Fruit fly (Drosophila melanogaster): ENCODE measurements around the gene Acbp5.

Gene Acbp5

DNA sequence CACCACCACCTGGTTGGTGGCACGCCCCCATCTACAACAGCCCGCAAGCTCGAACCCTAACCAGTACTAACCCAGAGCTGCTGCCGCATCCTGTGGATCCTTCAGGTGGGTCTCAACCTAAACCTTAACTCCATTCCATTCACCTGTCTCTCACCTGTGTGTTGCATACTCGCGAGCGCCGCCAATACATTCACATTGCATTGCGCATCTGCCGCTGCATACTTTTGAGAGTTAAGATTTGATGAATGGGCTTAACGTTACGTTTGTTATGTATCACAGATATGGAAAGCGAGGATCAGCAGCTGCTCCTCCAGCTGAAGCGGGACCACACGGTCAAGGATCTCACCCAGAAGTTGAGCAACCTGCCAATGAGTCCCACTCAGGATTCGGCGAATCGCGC is 1.1 kb downstream of the Acbp5 start:
- TF ChIP-seq Ssrp (tag; optimal IDR thresholded peaks at IDR 0.05) (no peak), MBD-R2 (GFP tag; IDR thresholded peaks at IDR 0.05) (0 out of 2 replicates have a peak, but pooled peaks have one; percentile 11), CG33213 (GFP tag; optimal IDR thresholded peaks at IDR 0.05) (no peak), CG9437 (GFP tag; optimal IDR thresholded peaks at IDR 0.05) (peak; percentile 98), btn (GFP tag; optimal IDR thresholded peaks at IDR 0.05) (no peak), D (optimal IDR thresholded peaks at IDR 0.05) (no peak), D (GFP tag; optimal IDR thresholded peaks at IDR 0.05) (no peak), CG15514 (GFP tag; optimal IDR thresholded peaks at IDR 0.05) (peak; percentile 14), klu (GFP tag; IDR thresholded peaks at IDR 0.05) (no peak), CG7928 (GFP tag; optimal IDR thresholded peaks at IDR 0.05) (no peak), CG8359 (GFP tag; optimal IDR thresholded peaks at IDR 0.05; ENCODE audit: borderline replicate concordance) (peak; percentile 85)

DNA sequence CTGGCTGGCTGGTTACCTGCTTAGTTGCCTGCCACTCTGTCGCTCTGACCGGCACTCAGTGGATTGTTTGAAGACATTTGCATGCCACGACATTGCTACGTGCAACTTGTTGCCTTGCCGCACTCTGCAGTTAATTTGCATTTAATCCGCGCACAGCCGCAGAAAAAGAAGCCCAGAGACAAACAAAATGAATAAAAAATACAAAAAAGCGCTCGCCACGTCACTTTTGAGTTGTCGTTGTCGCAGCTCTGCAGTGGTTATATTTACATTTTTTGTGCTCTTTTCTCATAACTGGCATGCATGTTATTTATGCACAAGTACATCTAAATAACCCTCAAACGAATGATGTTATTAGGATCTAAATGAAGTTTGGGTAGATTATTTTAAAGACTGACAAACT is 5.0 kb downstream of the Acbp5 start:
- TF ChIP-seq bsh (GFP tag; optimal IDR thresholded peaks at IDR 0.05) (peak in 1 of 2 experiments; percentile 24), br (optimal IDR thresholded peaks at IDR 0.05) (no peak), nom (GFP tag; optimal IDR thresholded peaks at IDR 0.05) (peak; percentile 5), Drgx (GFP tag; IDR thresholded peaks at IDR 0.05) (0 out of 2 replicates have a peak, but pooled peaks have one; percentile 16)

DNA sequence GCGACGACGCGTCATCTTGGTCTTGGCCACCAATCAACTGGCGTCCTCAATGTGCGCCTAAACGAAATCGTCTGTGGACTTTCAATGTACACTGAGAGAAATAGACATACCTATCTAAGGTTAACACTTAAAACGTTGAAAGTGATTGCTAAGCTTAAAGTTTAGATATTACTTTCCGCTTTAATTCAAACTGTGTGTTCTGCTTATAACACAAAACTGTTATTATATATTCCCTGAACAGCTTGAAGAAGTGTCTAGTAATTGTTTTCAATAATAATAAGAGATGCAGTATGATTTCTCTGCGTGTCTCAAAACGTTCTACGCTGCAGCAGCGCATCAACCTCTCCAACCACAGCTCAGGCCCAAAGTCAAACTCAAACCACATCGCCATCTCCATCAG is 6.4 kb downstream of the Acbp5 start:
- TF ChIP-seq HLH3B (GFP tag; IDR thresholded peaks at IDR 0.05) (0 out of 2 replicates have a peak, but pooled peaks have one; percentile 4), sens (GFP tag) (peak; percentile 29), Pdp1 (GFP tag; optimal IDR thresholded peaks at IDR 0.05) (no peak), CG16815 (GFP tag; optimal IDR thresholded peaks at IDR 0.05) (no peak), CG5953 (GFP tag; IDR thresholded peaks at IDR 0.05) (no peak), Drgx (GFP tag; IDR thresholded peaks at IDR 0.05) (peak; percentile 41), bsh (GFP tag; optimal IDR thresholded peaks at IDR 0.05) (peak in 1 of 2 experiments; percentile 34), Blimp-1 (GFP tag; optimal IDR thresholded peaks at IDR 0.05) (peak; percentile 19)

DNA sequence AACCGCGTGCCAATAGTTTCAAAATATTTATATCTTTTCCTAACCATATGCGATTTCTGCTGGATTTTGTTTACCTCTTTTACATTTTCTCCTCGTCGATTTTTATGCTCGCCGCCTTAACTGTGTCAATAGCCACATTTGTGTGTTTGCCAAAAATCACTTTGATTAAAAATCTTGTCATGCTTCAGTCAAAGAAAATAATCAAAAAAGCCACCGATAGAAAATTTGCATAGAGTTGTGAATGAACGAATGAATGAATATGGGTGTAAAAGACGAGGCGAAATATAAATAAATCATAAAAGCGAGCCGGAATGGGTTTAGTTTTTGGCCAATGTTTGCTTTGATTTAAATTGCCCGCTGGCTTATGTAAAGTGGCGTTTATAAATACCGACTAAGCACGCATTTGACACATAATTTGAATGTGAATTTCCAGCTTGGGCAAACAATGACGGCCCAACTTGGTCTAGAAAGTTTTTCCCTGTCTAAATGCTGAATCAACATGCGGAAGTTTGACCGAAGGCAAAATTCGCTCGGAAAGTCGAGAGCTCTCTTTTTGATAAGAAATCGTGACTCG is 7.5 kb downstream of the Acbp5 start:
- TF ChIP-seq sens (GFP tag) (peak; percentile 38), prd (optimal IDR thresholded peaks at IDR 0.05) (no peak), prd (GFP tag; IDR thresholded peaks at IDR 0.05) (no peak), sim (GFP tag; IDR thresholded peaks at IDR 0.05) (no peak), oc (tag; optimal IDR thresholded peaks at IDR 0.05) (peak; percentile 32), kah (GFP tag; optimal IDR thresholded peaks at IDR 0.05) (no peak), chinmo (GFP tag; IDR thresholded peaks at IDR 0.05; ENCODE audit: partially characterized antibody) (0 out of 4 replicates have a peak, but pooled peaks have one; percentile 57), Med (GFP tag) (peak; percentile 72), vvl (GFP tag; IDR thresholded peaks at IDR 0.05) (peak; percentile 61; the same call in 1 of the 2 replicates), emc (GFP tag; optimal IDR thresholded peaks at IDR 0.05) (no peak), Hr3 (GFP tag; optimal IDR thresholded peaks at IDR 0.05) (no peak)

DNA sequence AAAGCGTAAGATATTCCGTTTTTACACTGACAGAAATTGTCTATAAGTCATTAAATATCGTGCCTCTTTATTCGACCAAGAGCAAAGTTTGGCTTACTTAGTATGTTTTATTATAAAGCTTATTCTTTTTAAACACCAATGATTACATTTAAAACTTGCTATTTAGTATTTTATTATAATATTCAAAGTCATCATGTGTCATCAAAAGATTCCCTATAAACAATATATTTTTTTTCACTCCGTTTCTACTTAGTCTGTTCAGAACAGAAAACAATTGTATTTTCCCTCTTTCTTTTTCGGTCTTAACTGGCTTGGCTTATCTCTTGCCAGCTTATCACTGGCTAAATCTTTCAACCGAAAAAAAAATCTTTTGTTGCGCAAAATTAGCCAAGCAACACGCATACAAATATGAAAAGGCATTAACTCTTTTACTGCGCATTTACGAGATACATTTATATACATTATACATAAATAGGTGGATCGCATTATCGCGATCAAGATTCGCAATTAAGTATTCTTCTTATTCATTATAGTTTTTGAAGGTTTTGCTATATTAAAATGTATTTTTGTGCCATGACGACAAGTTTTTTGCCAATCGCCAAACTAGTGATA is 10.9 kb downstream of the Acbp5 start:
- no peak for TF ChIP-seq CG13287 (GFP tag; IDR thresholded peaks at IDR 0.05; ENCODE audit: partially characterized antibody)
- TF ChIP-seq exex (tag; optimal IDR thresholded peaks at IDR 0.05), result peak; percentile 59

All from whole organism, embryonic.